Worm (Caenorhabditis elegans) whole organism, L1 larva: Measurements from ENCODE around the gene chmp-7.

Source experiments
- C34B4.2 ChIP-seq: sonication (generic microtip); optimal IDR thresholded peaks from 2 replicates; lab custom pipeline; 2017; ENCODE audit warnings: mild to moderate bottlenecking, missing genetic modification characterization, missing compliant biosample characterization
- F16B12.6 ChIP-seq: fragments of 150-350 bp; optimal IDR thresholded peaks from 2 replicates; lab custom pipeline; 2014; ENCODE audit warnings: missing biosample characterization, missing genetic modification characterization
- aly-2 ChIP-seq: fragments of 150-350 bp; optimal IDR thresholded peaks from 2 replicates; lab custom pipeline; 2014; ENCODE audit warnings: missing biosample characterization, missing genetic modification characterization
- blmp-1 ChIP-seq: fragments of 150-350 bp; optimal IDR thresholded peaks from 2 replicates; lab custom pipeline; 2014; ENCODE audit warnings: missing biosample characterization, missing genetic modification characterization
- ceh-63 ChIP-seq: fragments of 200-800 bp; sonication (Bioruptor generic); optimal IDR thresholded peaks from 2 replicates; lab custom pipeline; 2018; ENCODE audit warnings: mild to moderate bottlenecking, missing genetic modification characterization, missing compliant biosample characterization
- ceh-8 ChIP-seq: fragments of 200-800 bp; sonication (Bioruptor generic); optimal IDR thresholded peaks from 2 replicates; lab custom pipeline; 2018; ENCODE audit warnings: mild to moderate bottlenecking, missing genetic modification characterization, moderate library complexity, missing compliant biosample characterization
- dsc-1 ChIP-seq: sonication (generic microtip); optimal IDR thresholded peaks from 2 replicates; lab custom pipeline; 2016; ENCODE audit warnings: mild to moderate bottlenecking, missing genetic modification characterization, missing compliant biosample characterization
- efl-1 ChIP-seq, 4 experiments: fragments of 150-350 bp; optimal IDR thresholded peaks in 3 of 4; peaks in 1 of 4; 1 replicate in 1 of 4; 2 replicates in 3 of 4; lab custom pipeline; 2014; ENCODE audit warnings: missing biosample characterization in 2 of 4, missing genetic modification characterization in 2 of 4, missing genetic modification reagents in 2 of 4
- elt-3 ChIP-seq, 6 experiments: fragments of 150-350 bp in 1 of 6; sonication (generic microtip); optimal IDR thresholded peaks; 2 replicates each; lab custom pipeline; 2017 to 2018; ENCODE audit warnings: missing biosample characterization in 6 of 6, missing genetic modification characterization in 6 of 6, inconsistent platforms in 1 of 6
- fkh-10 ChIP-seq: sonication (generic microtip); optimal IDR thresholded peaks from 2 replicates; lab custom pipeline; 2017; ENCODE audit warnings: missing biosample characterization, missing genetic modification reagents, missing genetic modification characterization
- grh-1 ChIP-seq: fragments of 200-800 bp; sonication (Bioruptor generic); IDR thresholded peaks from 2 replicates; pipeline ENCODE4 v1.3.6; 2022; ENCODE audit warnings: missing genetic modification reagents, missing genetic modification characterization, missing compliant biosample characterization
- lin-14 ChIP-seq: fragments of 200-800 bp; sonication (Bioruptor generic); optimal IDR thresholded peaks from 2 replicates; lab custom pipeline; 2018; ENCODE audit warnings: mild to moderate bottlenecking, missing genetic modification characterization, moderate library complexity, missing compliant biosample characterization
- lin-39 ChIP-seq: fragments of 150-350 bp; optimal IDR thresholded peaks from 2 replicates; lab custom pipeline; 2014; ENCODE audit warnings: missing biosample characterization, missing genetic modification reagents, missing genetic modification characterization
- lsy-2 ChIP-seq, 2 experiments: fragments of 150-350 bp; optimal IDR thresholded peaks; 2 replicates each; lab custom pipeline; 2014; ENCODE audit warnings: missing biosample characterization in 2 of 2, missing genetic modification characterization in 2 of 2
- mab-9 ChIP-seq: fragments of 200-800 bp; sonication (Bioruptor generic); IDR thresholded peaks from 2 replicates; pipeline ENCODE4 v1.3.6; 2022; ENCODE audit warnings: missing genetic modification reagents, missing genetic modification characterization, missing compliant biosample characterization
- mep-1 ChIP-seq: fragments of 150-350 bp; optimal IDR thresholded peaks from 2 replicates; lab custom pipeline; 2014; ENCODE audit warnings: missing biosample characterization, missing genetic modification characterization
- nhr-11 ChIP-seq: fragments of 150-350 bp; optimal IDR thresholded peaks from 2 replicates; lab custom pipeline; 2014; ENCODE audit warnings: missing biosample characterization, missing genetic modification characterization
- nhr-20 ChIP-seq: sonication (generic microtip); optimal IDR thresholded peaks from 2 replicates; lab custom pipeline; 2016; ENCODE audit warnings: mild to moderate bottlenecking, missing genetic modification characterization, missing compliant biosample characterization
- nhr-28 ChIP-seq: fragments of 150-350 bp; optimal IDR thresholded peaks from 2 replicates; lab custom pipeline; 2014; ENCODE audit warnings: missing biosample characterization, missing genetic modification characterization
- nhr-71 ChIP-seq: sonication (generic microtip); optimal IDR thresholded peaks from 2 replicates; lab custom pipeline; 2016; ENCODE audit warnings: mild to moderate bottlenecking, missing genetic modification characterization, moderate library complexity, missing compliant biosample characterization
- nhr-77 ChIP-seq: fragments of 150-350 bp; optimal IDR thresholded peaks from 2 replicates; lab custom pipeline; 2014; ENCODE audit warnings: missing biosample characterization, missing genetic modification characterization
- nhr-85 ChIP-seq: sonication (generic microtip); peaks from one replicate; lab custom pipeline; 2016; ENCODE audit warnings: missing genetic modification characterization, inconsistent platforms, missing compliant biosample characterization
- pax-3 ChIP-seq: fragments of 200-800 bp; sonication (Bioruptor generic); optimal IDR thresholded peaks from 2 replicates; lab custom pipeline; 2018; ENCODE audit warnings: mild to moderate bottlenecking, missing genetic modification characterization, moderate library complexity, missing compliant biosample characterization
- rnt-1 ChIP-seq: sonication (generic microtip); optimal IDR thresholded peaks from 2 replicates; lab custom pipeline; 2016; ENCODE audit warnings: mild to moderate bottlenecking, missing genetic modification characterization, moderate library complexity, missing compliant biosample characterization
- skn-1 ChIP-seq: fragments of 150-350 bp; optimal IDR thresholded peaks from 2 replicates; lab custom pipeline; 2014; ENCODE audit warnings: missing biosample characterization, missing genetic modification characterization
- snpc-4 ChIP-seq: fragments of 150-350 bp; optimal IDR thresholded peaks from 2 replicates; lab custom pipeline; 2014; ENCODE audit warnings: missing biosample characterization, missing genetic modification characterization
- sox-4 ChIP-seq: sonication (generic microtip); optimal IDR thresholded peaks from 2 replicates; lab custom pipeline; 2016; ENCODE audit warnings: missing genetic modification characterization, missing compliant biosample characterization
- sup-37 ChIP-seq: fragments of 200-800 bp; sonication (Bioruptor generic); optimal IDR thresholded peaks from 2 replicates; lab custom pipeline; 2018; ENCODE audit warnings: mild to moderate bottlenecking, missing genetic modification characterization, missing compliant biosample characterization
- tbx-2 ChIP-seq: sonication (generic microtip); optimal IDR thresholded peaks from 2 replicates; lab custom pipeline; 2016; ENCODE audit warnings: missing genetic modification characterization, missing compliant biosample characterization
- tlp-1 ChIP-seq: fragments of 150-350 bp; optimal IDR thresholded peaks from 2 replicates; lab custom pipeline; 2014; ENCODE audit warnings: missing biosample characterization, missing genetic modification characterization
- vab-15 ChIP-seq: sonication (generic microtip); optimal IDR thresholded peaks from 2 replicates; lab custom pipeline; 2017; ENCODE audit warnings: missing genotype, mild to moderate bottlenecking, missing genetic modification characterization, missing compliant biosample characterization
- zip-4 ChIP-seq: fragments of 200-800 bp; sonication (Bioruptor generic); optimal IDR thresholded peaks from 2 replicates; lab custom pipeline; 2018; ENCODE audit warnings: mild to moderate bottlenecking, missing genetic modification characterization, moderate library complexity, missing compliant biosample characterization

Gene chmp-7

DNA sequence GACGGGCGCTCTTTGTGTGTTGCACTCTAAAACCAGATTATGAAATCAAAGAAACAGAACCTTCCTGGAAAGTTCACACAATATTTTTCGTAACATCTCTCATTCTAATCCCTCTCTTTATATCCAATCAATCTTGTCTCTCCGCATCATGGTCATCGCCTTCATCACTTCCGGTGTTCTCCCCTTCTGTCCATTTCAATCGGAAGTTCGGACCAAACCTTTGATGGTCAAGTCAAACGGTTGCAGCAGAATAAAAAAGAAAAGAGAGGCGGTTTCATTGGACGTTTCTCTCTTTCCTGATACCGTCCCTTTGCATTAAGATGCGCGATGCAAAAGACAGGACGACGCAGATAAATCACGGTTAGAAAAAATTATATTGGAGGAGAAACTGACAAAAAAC lies 21.7 kb upstream of the chmp-7 start:
- TF ChIP-seq elt-3 (tag; optimal IDR thresholded peaks at IDR 0.05; lab: Kevin White, UChicago) (peak in 1 of 6 experiments; percentile 12), mep-1 (peak; percentile 2), pax-3 (no peak), nhr-11 (no peak), lin-14 (peak; percentile 37), blmp-1 (peak; percentile 86), nhr-85 (tag; lab: Kevin White, UChicago) (peak; percentile 52)

DNA sequence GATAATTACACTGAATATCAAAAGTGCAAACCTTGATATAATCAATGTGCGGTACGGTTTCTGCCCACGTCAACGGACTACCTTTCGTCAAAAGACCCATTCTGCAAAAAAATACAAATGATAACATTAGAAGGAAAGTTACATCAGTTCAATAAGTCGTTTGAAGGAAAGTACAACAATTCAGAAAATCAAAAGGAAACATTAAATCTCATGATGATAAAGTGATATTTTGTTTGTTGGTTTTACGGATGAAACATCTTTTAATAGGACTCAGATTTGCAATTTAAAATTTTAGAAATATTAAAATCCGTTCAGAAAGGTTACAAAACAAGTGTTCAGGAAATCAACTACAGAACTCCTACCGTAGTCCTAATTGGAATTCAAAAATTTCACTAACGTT lies 16.6 kb upstream of the chmp-7 start, which contains the start of gene gcs-1:
gcs-1 (minus strand) TSS at position 101 of the 400 bp plus-strand sequence.
- TF ChIP-seq nhr-20 (no peak), fkh-10 (GFP tag; lab: Kevin White, UChicago) (no peak), efl-1 (optimal IDR thresholded peaks at IDR 0.05; lab: Kevin White, UChicago) (no peak), efl-1 (GFP tag; optimal IDR thresholded peaks at IDR 0.05 in 1 of 2; lab: Kevin White, UChicago) (peak in 1 of 2 experiments; percentile 25), zip-4 (GFP tag; lab: Kevin White, UChicago) (no peak)

DNA sequence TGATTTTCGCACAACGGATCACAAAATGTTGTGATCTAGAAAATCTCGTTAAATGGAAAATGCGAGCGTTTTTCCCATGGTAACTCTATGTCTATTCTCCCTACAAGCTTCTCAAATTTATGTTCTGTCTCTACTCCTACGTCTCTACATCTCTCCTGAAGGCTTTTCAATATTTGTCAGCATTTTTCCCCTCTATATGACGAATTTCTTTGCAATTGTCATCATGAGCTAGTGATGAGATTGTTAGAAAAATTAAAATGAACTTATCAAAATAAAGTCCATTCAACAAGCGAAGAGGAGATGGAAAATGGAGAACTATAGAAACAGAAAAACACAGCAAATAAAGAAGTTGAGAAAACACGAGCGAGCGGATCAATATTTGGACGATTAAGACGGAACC lies 16.0 kb upstream of the chmp-7 start:
- TF ChIP-seq mab-9 (GFP tag; lab: Robert Waterston, UW) (no peak), ceh-63 (GFP tag; lab: Kevin White, UChicago) (no peak), skn-1 (tag; lab: Kevin White, UChicago) (peak; percentile 91), lsy-2 (tag; optimal IDR thresholded peaks at IDR 0.05; lab: Kevin White, UChicago) (no peak)

DNA sequence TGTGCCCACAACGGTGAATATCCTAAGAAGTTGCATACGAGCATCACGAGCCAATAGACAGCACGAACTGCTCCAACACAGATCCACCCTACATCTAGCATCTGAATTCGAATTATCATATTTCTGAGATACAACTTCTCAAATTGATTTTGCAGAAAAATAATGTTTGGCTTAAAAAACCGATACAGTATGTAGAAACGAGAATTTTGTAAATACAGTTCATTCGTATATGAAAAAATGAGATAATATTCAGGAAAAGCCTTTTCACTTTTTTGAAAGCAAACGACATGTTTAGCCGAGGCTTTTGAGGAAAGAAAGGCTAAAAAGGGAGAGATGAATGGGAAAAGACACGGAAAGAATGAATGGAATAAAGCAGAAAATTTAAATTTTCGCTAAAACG lies 13.5 kb upstream of the chmp-7 start, which contains the start of gene F37B12.3:
F37B12.3 (minus strand) TSS at position 101 of the 400 bp plus-strand sequence.
- TF ChIP-seq tlp-1 (tag; lab: Kevin White, UChicago) (no peak), nhr-28 (tag; lab: Kevin White, UChicago) (no peak), sup-37 (no peak), F16B12.6 (tag; lab: Kevin White, UChicago) (no peak), snpc-4 (no peak)

DNA sequence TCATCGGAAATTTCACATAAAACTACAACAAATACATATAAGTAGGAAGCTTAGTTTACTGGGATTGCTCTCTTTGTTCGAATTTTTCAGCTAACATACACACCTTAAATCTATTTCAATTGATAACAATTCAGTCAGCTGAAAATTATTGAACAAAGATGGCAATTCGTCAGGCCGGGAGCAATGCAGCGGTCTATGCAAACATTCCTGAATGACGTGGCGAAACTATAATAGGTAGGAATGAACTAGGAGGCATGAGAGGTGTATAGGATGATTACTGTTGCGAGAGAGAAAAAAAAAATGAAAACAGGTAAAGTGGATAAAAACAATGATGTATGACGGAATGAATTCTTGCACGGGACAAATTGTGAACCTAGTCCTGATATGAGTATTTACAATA lies 12.7 kb upstream of the chmp-7 start:
- TF ChIP-seq tbx-2 (tag; lab: Kevin White, UChicago) (no peak), tlp-1 (tag; lab: Kevin White, UChicago) (no peak), snpc-4 (no peak), vab-15 (tag; lab: Kevin White, UChicago) (no peak), rnt-1 (tag; lab: Kevin White, UChicago) (no peak), ceh-8 (no peak), elt-3 (tag; optimal IDR thresholded peaks at IDR 0.05; lab: Kevin White, UChicago) (no peak), nhr-71 (tag; lab: Kevin White, UChicago) (no peak), lin-39 (tag; lab: Kevin White, UChicago) (no peak), sox-4 (tag; lab: Kevin White, UChicago) (no peak), grh-1 (GFP tag; lab: Robert Waterston, UW) (no peak), lsy-2 (tag; optimal IDR thresholded peaks at IDR 0.05; lab: Kevin White, UChicago) (no peak), C34B4.2 (tag; lab: Kevin White, UChicago) (no peak), dsc-1 (tag; lab: Kevin White, UChicago) (no peak), skn-1 (tag; lab: Kevin White, UChicago) (no peak), aly-2 (tag; lab: Kevin White, UChicago) (no peak), nhr-77 (tag; lab: Kevin White, UChicago) (no peak)

DNA sequence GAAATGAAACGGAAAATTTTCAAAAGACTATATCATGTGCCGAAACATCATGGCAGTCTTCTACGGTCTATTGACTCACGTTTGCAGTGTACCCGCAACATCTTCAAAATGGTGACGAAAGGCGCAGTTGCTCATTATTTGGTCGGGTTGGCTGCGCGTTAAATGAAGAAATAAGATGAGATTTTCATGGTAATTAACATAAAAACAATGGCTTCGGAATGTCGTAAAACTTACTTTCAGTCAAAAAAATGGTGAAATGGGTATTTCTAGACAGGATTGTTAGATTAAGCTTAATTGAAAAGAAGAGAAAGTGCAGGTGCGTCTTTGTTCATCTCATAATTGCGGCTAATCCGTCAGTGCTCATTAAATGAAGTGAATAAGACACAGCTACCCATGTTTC lies 1.2 kb upstream of the chmp-7 start, which contains the start of gene T24B8.7:
T24B8.7 (minus strand) TSS at position 101 of the 400 bp plus-strand sequence.
- TF ChIP-seq efl-1 (optimal IDR thresholded peaks at IDR 0.05; lab: Kevin White, UChicago) = no peak
- TF ChIP-seq efl-1 (GFP tag; optimal IDR thresholded peaks at IDR 0.05 in 1 of 2; lab: Kevin White, UChicago) = peak in 1 of 2 experiments; percentile 71
- no peak for TF ChIP-seq fkh-10 (GFP tag; lab: Kevin White, UChicago)
- TF ChIP-seq lin-39 (tag; lab: Kevin White, UChicago) = no peak
